Worm (Caenorhabditis elegans) whole organism, early embryonic: ENCODE measurements around the gene nas-11.

Source experiments
- aly-1 ChIP-seq: sonication (generic microtip); optimal IDR thresholded peaks from 2 replicates; lab custom pipeline; 2016; ENCODE audit warnings: missing genetic modification characterization, missing compliant biosample characterization
- ama-1 ChIP-seq: fragments of 150-350 bp; optimal IDR thresholded peaks from 2 replicates; lab custom pipeline; 2014
- flt-1 ChIP-seq: fragments of 200-800 bp; sonication (Bioruptor generic); IDR thresholded peaks from 2 replicates; pipeline ENCODE4 v1.3.6; 2022; ENCODE audit warnings: missing genetic modification characterization, missing compliant biosample characterization
- hmbx-1 ChIP-seq: sonication (generic microtip); optimal IDR thresholded peaks from 2 replicates; lab custom pipeline; 2016; ENCODE audit warnings: mild to moderate bottlenecking, missing genetic modification characterization, missing compliant biosample characterization
- tbx-37 ChIP-seq: fragments of 200-800 bp; sonication (Bioruptor generic); conservative IDR thresholded peaks from 2 replicates; pipeline ENCODE4 v1.3.6; 2022; ENCODE audit warnings: missing genetic modification reagents, missing genetic modification characterization, missing compliant biosample characterization

ce11 chrX:6693331-6693730, 20.0 kb upstream of the nas-11 start, which contains the start of gene F38B6.3:
- TF ChIP-seq hmbx-1 (no peak), flt-1 (GFP tag; lab: Robert Waterston, UW) (no peak), aly-1 (tag; lab: Kevin White, UChicago) (no peak), tbx-37 (GFP tag; lab: Robert Waterston, UW) (no peak), ama-1 (no peak)
